Worm (Caenorhabditis elegans) whole organism, late embryonic: ENCODE measurements around the gene rpb-12.

Experiments used
- K09A11.1 ChIP-seq: sonication (generic microtip); optimal IDR thresholded peaks from 2 replicates; lab custom pipeline; 2017; ENCODE audit warnings: antibody characterized with exemption, mild to moderate bottlenecking, missing genetic modification characterization, missing compliant biosample characterization; ENCODE audit not compliant: insufficient read depth
- T23F11.4 ChIP-seq: fragments of 200-800 bp; sonication (Bioruptor generic); optimal IDR thresholded peaks from 2 replicates; lab custom pipeline; 2018; ENCODE audit warnings: mild to moderate bottlenecking, missing genetic modification characterization, missing compliant biosample characterization
- ama-1 ChIP-seq: fragments of 150-350 bp; optimal IDR thresholded peaks from 2 replicates; lab custom pipeline; 2014
- ceh-24 ChIP-seq: sonication (generic microtip); optimal IDR thresholded peaks from 2 replicates; lab custom pipeline; 2016; ENCODE audit warnings: mild to moderate bottlenecking, missing genetic modification characterization, missing compliant biosample characterization
- ceh-34 ChIP-seq: sonication (generic microtip); optimal IDR thresholded peaks from 2 replicates; lab custom pipeline; 2016; ENCODE audit warnings: mild to moderate bottlenecking, missing genetic modification characterization, missing compliant biosample characterization
- ceh-9 ChIP-seq: sonication (generic microtip); optimal IDR thresholded peaks from 2 replicates; lab custom pipeline; 2016; ENCODE audit warnings: mild to moderate bottlenecking, missing genetic modification characterization, inconsistent platforms, missing compliant biosample characterization
- elt-4 ChIP-seq: sonication (generic microtip); optimal IDR thresholded peaks from 2 replicates; lab custom pipeline; 2016; ENCODE audit warnings: missing genetic modification characterization, missing compliant biosample characterization
- eyg-1 ChIP-seq: sonication (generic microtip); optimal IDR thresholded peaks from 2 replicates; lab custom pipeline; 2016; ENCODE audit warnings: missing genotype, missing genetic modification characterization, missing compliant biosample characterization
- hlh-13 ChIP-seq: fragments of 200-800 bp; sonication (Bioruptor generic); optimal IDR thresholded peaks from 2 replicates; lab custom pipeline; 2018; ENCODE audit warnings: mild to moderate bottlenecking, missing genetic modification characterization, missing compliant biosample characterization
- hlh-30 ChIP-seq: sonication (generic microtip); optimal IDR thresholded peaks from 2 replicates; lab custom pipeline; 2017; ENCODE audit warnings: antibody characterized with exemption, missing genetic modification characterization, missing compliant biosample characterization; ENCODE audit not compliant: insufficient read depth
- lim-6 ChIP-seq: sonication (generic microtip); optimal IDR thresholded peaks from 2 replicates; lab custom pipeline; 2016; ENCODE audit warnings: missing genetic modification characterization, missing compliant biosample characterization
- nfya-1 ChIP-seq: sonication (generic microtip); optimal IDR thresholded peaks from 2 replicates; lab custom pipeline; 2017; ENCODE audit warnings: missing genetic modification characterization, mild to moderate bottlenecking, missing compliant biosample characterization, antibody characterized with exemption, moderate library complexity
- nhr-11 ChIP-seq: fragments of 150-350 bp; optimal IDR thresholded peaks from 2 replicates; lab custom pipeline; 2014; ENCODE audit warnings: missing biosample characterization, missing genetic modification characterization
- npax-4 ChIP-seq: sonication (generic microtip); optimal IDR thresholded peaks from 2 replicates; lab custom pipeline; 2016; ENCODE audit warnings: missing genetic modification characterization, missing compliant biosample characterization
- ref-2 ChIP-seq: sonication (generic microtip); optimal IDR thresholded peaks from 2 replicates; lab custom pipeline; 2016; ENCODE audit warnings: missing genetic modification characterization, missing compliant biosample characterization
- rnt-1 ChIP-seq: sonication (generic microtip); optimal IDR thresholded peaks from 2 replicates; lab custom pipeline; 2016; ENCODE audit warnings: missing genetic modification characterization, missing compliant biosample characterization
- sox-2 ChIP-seq: fragments of 200-800 bp; sonication (Bioruptor generic); IDR thresholded peaks from 2 replicates; pipeline ENCODE4 v1.3.6; 2022; ENCODE audit warnings: missing genetic modification reagents, missing genetic modification characterization, missing compliant biosample characterization
- sox-4 ChIP-seq: sonication (generic microtip); optimal IDR thresholded peaks from 2 replicates; lab custom pipeline; 2017; ENCODE audit warnings: mild to moderate bottlenecking, missing genetic modification characterization, inconsistent platforms, missing compliant biosample characterization
- ttx-3 ChIP-seq: sonication (generic microtip); optimal IDR thresholded peaks from 2 replicates; lab custom pipeline; 2016; ENCODE audit warnings: missing genetic modification reagents, missing genetic modification characterization, missing compliant biosample characterization
- unc-42 ChIP-seq: sonication (generic microtip); optimal IDR thresholded peaks from 2 replicates; lab custom pipeline; 2016; ENCODE audit warnings: missing genotype, missing genetic modification characterization, missing compliant biosample characterization
- unc-55 ChIP-seq: sonication (generic microtip); optimal IDR thresholded peaks from 2 replicates; lab custom pipeline; 2017; ENCODE audit warnings: missing biosample characterization, missing genetic modification reagents, missing genetic modification characterization
- ztf-16 ChIP-seq: sonication (generic microtip); optimal IDR thresholded peaks from 2 replicates; lab custom pipeline; 2017; ENCODE audit warnings: missing genetic modification characterization, missing compliant biosample characterization

Gene rpb-12

ce11 chrIV:9104071-9105016 lies 42.3 kb downstream of the rpb-12 start, which contains the start of the genes C01F6.14 and fem-3 (continued):
- TF ChIP-seq lim-6 (tag; lab: Kevin White, UChicago): no peak

ce11 chrIV:9100835-9101234 lies 45.8 kb downstream of the rpb-12 start:
- no peak for TF ChIP-seq ama-1
- TF ChIP-seq unc-42: no peak
- no peak for TF ChIP-seq ztf-16 (tag; lab: Kevin White, UChicago)
- TF ChIP-seq rnt-1 (tag; lab: Kevin White, UChicago): no peak
- no peak for TF ChIP-seq sox-4 (tag; lab: Kevin White, UChicago)
- no peak for TF ChIP-seq sox-2 (GFP tag; lab: Robert Waterston, UW)

- TF ChIP-seq ceh-34 (tag; lab: Kevin White, UChicago): no peak
- TF ChIP-seq nfya-1 (tag; lab: Kevin White, UChicago): no peak
- no peak for TF ChIP-seq ceh-9 (tag; lab: Kevin White, UChicago)
- no peak for TF ChIP-seq T23F11.4 (GFP tag; lab: Kevin White, UChicago)
- no peak for TF ChIP-seq K09A11.1
- no peak for TF ChIP-seq ztf-16 (tag; lab: Kevin White, UChicago)
- TF ChIP-seq hlh-30 (tag; lab: Kevin White, UChicago): no peak
- no peak for TF ChIP-seq unc-55
- no peak for TF ChIP-seq ttx-3
- TF ChIP-seq eyg-1 (tag; lab: Kevin White, UChicago): no peak
- no peak for TF ChIP-seq ceh-24 (tag; lab: Kevin White, UChicago)
- no peak for TF ChIP-seq hlh-13 (GFP tag; lab: Kevin White, UChicago)
- no peak for TF ChIP-seq npax-4
- no peak for TF ChIP-seq nhr-11
- no peak for TF ChIP-seq elt-4
- TF ChIP-seq ref-2 (tag; lab: Kevin White, UChicago): no peak
- TF ChIP-seq, all 69 proteins: peak for 0
Measured at ce11 chrIV:9098942-9099341, 47.7 kb downstream of the rpb-12 start, which contains the start of gene gldi-10. Gene gldi-10, plus strand, starts transcription at chrIV:9099242.
